Fruit fly (Drosophila melanogaster) whole organism, pupa: ENCODE results near the gene Tti1.

Experiments used
- CG10348 ChIP-seq: fragments of 200-800 bp; sonication (Bioruptor generic); IDR thresholded peaks from 2 replicates; pipeline ENCODE4 v1.3.6; 2022; ENCODE audit warnings: missing biosample characterization, missing genetic modification characterization
- CG12605 ChIP-seq: fragments of 200-800 bp; sonication (Bioruptor generic); IDR thresholded peaks from 2 replicates; pipeline ENCODE4 v1.3.6; 2022; ENCODE audit warnings: missing biosample characterization, missing genetic modification characterization
- CG13204 ChIP-seq: fragments of 200-800 bp; sonication (Bioruptor generic); optimal IDR thresholded peaks from 2 replicates; lab custom pipeline; 2018; ENCODE audit warnings: missing biosample characterization, mild to moderate bottlenecking, missing genetic modification characterization, moderate library complexity
- CG14655 ChIP-seq: fragments of 200-800 bp; sonication (Bioruptor generic); optimal IDR thresholded peaks from 3 replicates; lab custom pipeline; 2017; ENCODE audit warnings: mild to moderate bottlenecking, missing biosample characterization, missing genetic modification reagents, missing genetic modification characterization
- CG15710 ChIP-seq: fragments of 200-800 bp; sonication (Bioruptor generic); optimal IDR thresholded peaks from 2 replicates; lab custom pipeline; 2018; ENCODE audit warnings: missing biosample characterization, mild to moderate bottlenecking, missing genetic modification characterization, moderate library complexity
- CG17806 ChIP-seq: fragments of 200-800 bp; sonication (Bioruptor generic); optimal IDR thresholded peaks from 2 replicates; lab custom pipeline; 2018; ENCODE audit warnings: missing biosample characterization, mild to moderate bottlenecking, missing genetic modification characterization, moderate library complexity
- CG32121 ChIP-seq: fragments of 200-800 bp; sonication (Bioruptor generic); IDR thresholded peaks from 2 replicates; pipeline ENCODE4 v1.3.6; 2022; ENCODE audit warnings: missing biosample characterization, missing genetic modification characterization
- CG34367 ChIP-seq: fragments of 200-800 bp; sonication (Bioruptor generic); optimal IDR thresholded peaks from 2 replicates; lab custom pipeline; 2018; ENCODE audit warnings: missing biosample characterization, mild to moderate bottlenecking, missing genetic modification characterization
- CG4496 ChIP-seq: fragments of 200-800 bp; sonication (Bioruptor generic); IDR thresholded peaks from 3 replicates; pipeline ENCODE4 v1.3.6; 2022; ENCODE audit warnings: missing biosample characterization, missing genetic modification characterization
- CG8159 ChIP-seq: fragments of 200-800 bp; sonication (Bioruptor generic); optimal IDR thresholded peaks from 3 replicates; lab custom pipeline; 2018; ENCODE audit warnings: missing biosample characterization, mild to moderate bottlenecking, missing genetic modification characterization, moderate library complexity
- CG8301 ChIP-seq: fragments of 200-800 bp; sonication (Bioruptor generic); optimal IDR thresholded peaks from 2 replicates; lab custom pipeline; 2018; ENCODE audit warnings: missing biosample characterization, mild to moderate bottlenecking, missing genetic modification characterization
- CG9948 ChIP-seq: fragments of 200-800 bp; sonication (Bioruptor generic); optimal IDR thresholded peaks from 2 replicates; lab custom pipeline; 2018; ENCODE audit warnings: missing biosample characterization, mild to moderate bottlenecking, missing genetic modification characterization, moderate library complexity
- D1 ChIP-seq: fragments of 200-800 bp; sonication (Bioruptor generic); optimal IDR thresholded peaks from 2 replicates; lab custom pipeline; 2018; ENCODE audit warnings: missing biosample characterization, mild to moderate bottlenecking, missing genetic modification characterization, moderate library complexity
- EcR ChIP-seq: fragments of 200-800 bp; sonication (Bioruptor generic); optimal IDR thresholded peaks from 3 replicates; lab custom pipeline; 2019; ENCODE audit warnings: missing biosample characterization, missing genetic modification characterization, mild to moderate bottlenecking, moderate library complexity, missing genetic modification reagents
- Ets98B ChIP-seq: fragments of 200-800 bp; sonication (Bioruptor generic); IDR thresholded peaks from 2 replicates; pipeline ENCODE4 v1.3.6; 2022; ENCODE audit warnings: missing biosample characterization, missing genetic modification characterization
- Pif1A ChIP-seq: fragments of 200-800 bp; sonication (Bioruptor generic); optimal IDR thresholded peaks from 3 replicates; lab custom pipeline; 2016; ENCODE audit warnings: missing biosample characterization, missing genetic modification characterization
- Pif1B ChIP-seq: fragments of 200-800 bp; sonication (Bioruptor generic); optimal IDR thresholded peaks from 3 replicates; lab custom pipeline; 2016; ENCODE audit warnings: missing biosample characterization, missing genetic modification characterization
- Snoo ChIP-seq: fragments of 200-800 bp; sonication (Bioruptor generic); optimal IDR thresholded peaks from 3 replicates; lab custom pipeline; 2017; ENCODE audit warnings: missing biosample characterization, mild to moderate bottlenecking, missing genetic modification characterization, inconsistent platforms
- fd96Ca ChIP-seq: fragments of 200-800 bp; sonication (Bioruptor generic); IDR thresholded peaks from 3 replicates; pipeline ENCODE4 v1.3.6; 2022; ENCODE audit warnings: missing biosample characterization, missing genetic modification characterization
- gl ChIP-seq: fragments of 200-800 bp; sonication (Bioruptor generic); optimal IDR thresholded peaks from 2 replicates; lab custom pipeline; 2018; ENCODE audit warnings: missing biosample characterization, mild to moderate bottlenecking, missing genetic modification characterization
- rn ChIP-seq: fragments of 200-800 bp; sonication (Bioruptor generic); IDR thresholded peaks from 2 replicates; pipeline ENCODE4 v1.3.6; 2022; ENCODE audit warnings: missing biosample characterization, missing genetic modification characterization

Gene Tti1

DNA sequence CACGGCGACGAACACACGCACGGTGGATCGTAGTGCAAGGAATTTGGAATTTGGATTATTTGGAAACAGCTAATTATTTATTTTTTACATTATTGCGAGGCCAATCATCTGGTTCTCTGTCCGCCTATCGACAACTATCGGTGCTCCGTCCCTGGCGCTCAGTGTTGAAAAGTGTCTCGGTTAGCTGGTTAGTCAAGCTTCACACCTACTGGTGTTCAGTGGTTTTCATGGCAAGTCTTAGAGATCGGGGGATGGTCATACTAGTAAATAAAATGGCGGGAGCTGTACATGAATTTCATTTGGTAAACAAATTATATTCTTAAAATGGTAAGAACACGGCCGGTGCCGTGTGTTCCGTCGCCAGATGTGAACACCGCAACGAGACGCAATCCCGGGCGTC, 43.6 kb downstream of the Tti1 start, which contains the start of the genes trbd and dmt:
Gene trbd, minus strand, starts transcription at position 152 of the 400 bp plus-strand sequence.
Gene dmt, plus strand, starts transcription at position 257 of the 400 bp plus-strand sequence.
- TF ChIP-seq CG10348 (GFP tag; lab: Robert Waterston, UW): no peak
- TF ChIP-seq CG17806 (tag; lab: Kevin White, UChicago): no peak
- TF ChIP-seq CG8159: no peak
- no peak for TF ChIP-seq CG15710 (tag; lab: Kevin White, UChicago)
- TF ChIP-seq CG8301: no peak
- TF ChIP-seq CG9948 (tag; lab: Kevin White, UChicago): no peak
- TF ChIP-seq gl (tag; lab: Kevin White, UChicago): no peak
- no peak for TF ChIP-seq CG34367 (tag; lab: Kevin White, UChicago)
- TF ChIP-seq CG14655 (GFP tag; lab: Kevin White, UChicago): no peak
- TF ChIP-seq rn: no peak
- no peak for TF ChIP-seq Pif1A (GFP tag; lab: Kevin White, UChicago)
- no peak for TF ChIP-seq Snoo (tag; lab: Kevin White, UChicago)
- no peak for TF ChIP-seq D1
- TF ChIP-seq CG13204 (GFP tag; lab: Kevin White, UChicago): no peak
- no peak for TF ChIP-seq fd96Ca (GFP tag; lab: Robert Waterston, UW)
- no peak for TF ChIP-seq Pif1B (GFP tag; lab: Kevin White, UChicago)
- TF ChIP-seq EcR (GFP tag; lab: Kevin White, UChicago): no peak
- TF ChIP-seq CG32121 (GFP tag; lab: Robert Waterston, UW): no peak
- no peak for TF ChIP-seq CG4496 (GFP tag; lab: Robert Waterston, UW)

DNA sequence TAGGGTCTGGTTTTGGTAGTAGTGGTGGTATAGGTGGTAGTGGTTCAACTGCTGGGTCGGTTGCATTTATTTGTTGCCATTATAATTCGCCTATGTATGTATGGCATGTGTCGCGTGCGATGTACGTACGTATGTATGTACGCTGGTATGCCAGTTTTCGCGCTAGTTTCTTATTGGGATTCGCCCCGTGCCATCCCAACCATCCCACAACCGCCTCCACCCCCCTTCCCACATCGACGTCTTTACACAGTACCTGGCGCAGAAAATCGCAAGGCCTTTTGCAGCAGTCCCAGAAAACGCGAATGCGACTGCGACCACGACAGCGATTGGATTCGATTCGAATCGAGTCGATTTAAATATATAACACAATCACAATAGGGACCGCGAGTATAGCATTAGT, 44.3 kb downstream of the Tti1 start:
- TF ChIP-seq Pif1B (GFP tag; lab: Kevin White, UChicago) (no peak), CG10348 (GFP tag; lab: Robert Waterston, UW) (no peak), fd96Ca (GFP tag; lab: Robert Waterston, UW) (no peak), EcR (GFP tag; lab: Kevin White, UChicago) (no peak), CG8301 (no peak), CG14655 (GFP tag; lab: Kevin White, UChicago) (no peak), CG12605 (GFP tag; lab: Robert Waterston, UW) (no peak), CG8159 (no peak), gl (tag; lab: Kevin White, UChicago) (no peak), Ets98B (GFP tag; lab: Robert Waterston, UW) (no peak), CG15710 (tag; lab: Kevin White, UChicago) (no peak), D1 (no peak), CG34367 (tag; lab: Kevin White, UChicago) (no peak), CG13204 (GFP tag; lab: Kevin White, UChicago) (no peak), rn (no peak), Snoo (tag; lab: Kevin White, UChicago) (no peak), CG32121 (GFP tag; lab: Robert Waterston, UW) (no peak), CG4496 (GFP tag; lab: Robert Waterston, UW) (no peak), Pif1A (GFP tag; lab: Kevin White, UChicago) (no peak), CG9948 (tag; lab: Kevin White, UChicago) (no peak)
- TF ChIP-seq, all 21 proteins: peak for 0

DNA sequence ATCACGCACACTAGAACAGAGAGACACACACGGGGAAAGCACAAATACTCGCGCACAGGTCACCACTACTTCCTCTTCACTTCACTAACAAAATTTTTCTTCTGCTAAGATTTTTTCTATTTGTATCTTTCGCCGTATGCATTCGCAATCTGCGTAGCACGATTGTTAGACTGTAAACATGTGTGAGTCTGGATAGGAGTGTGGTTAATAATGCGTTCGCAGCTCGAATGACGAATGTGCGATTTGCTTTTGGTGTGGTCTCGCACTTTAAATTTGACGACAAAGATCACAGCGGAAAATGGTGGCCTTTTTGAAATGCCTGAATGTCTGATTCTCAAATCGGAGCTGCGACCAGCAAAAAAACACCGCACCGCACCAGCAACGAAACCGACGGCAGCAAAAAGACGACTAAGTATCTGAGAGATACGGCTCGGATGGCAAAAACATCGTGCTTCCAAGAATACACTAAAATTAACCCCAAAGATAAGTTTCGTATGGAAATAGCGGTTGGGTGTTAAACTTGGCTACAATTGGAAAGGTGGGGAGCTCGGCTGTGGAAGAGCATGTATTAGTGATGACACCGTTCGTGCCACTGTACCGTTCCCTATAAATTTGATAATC, 49.4 kb downstream of the Tti1 start, which contains the start of gene Unc-115a:
Gene Unc-115a, minus strand, starts transcription at position 410 of the 621 bp plus-strand sequence.
- peak; percentile 43 for TF ChIP-seq gl (tag; lab: Kevin White, UChicago)
- peak; percentile 21 for TF ChIP-seq CG15710 (tag; lab: Kevin White, UChicago)
- peak; percentile 6 for TF ChIP-seq CG17806 (tag; lab: Kevin White, UChicago)
- TF ChIP-seq Pif1A (GFP tag; lab: Kevin White, UChicago): no peak
- peak; percentile 35 for TF ChIP-seq CG34367 (tag; lab: Kevin White, UChicago)
- no peak for TF ChIP-seq CG4496 (GFP tag; lab: Robert Waterston, UW)
- peak; percentile 36 for TF ChIP-seq Snoo (tag; lab: Kevin White, UChicago)
- TF ChIP-seq, all 21 proteins: peak for 5

DNA sequence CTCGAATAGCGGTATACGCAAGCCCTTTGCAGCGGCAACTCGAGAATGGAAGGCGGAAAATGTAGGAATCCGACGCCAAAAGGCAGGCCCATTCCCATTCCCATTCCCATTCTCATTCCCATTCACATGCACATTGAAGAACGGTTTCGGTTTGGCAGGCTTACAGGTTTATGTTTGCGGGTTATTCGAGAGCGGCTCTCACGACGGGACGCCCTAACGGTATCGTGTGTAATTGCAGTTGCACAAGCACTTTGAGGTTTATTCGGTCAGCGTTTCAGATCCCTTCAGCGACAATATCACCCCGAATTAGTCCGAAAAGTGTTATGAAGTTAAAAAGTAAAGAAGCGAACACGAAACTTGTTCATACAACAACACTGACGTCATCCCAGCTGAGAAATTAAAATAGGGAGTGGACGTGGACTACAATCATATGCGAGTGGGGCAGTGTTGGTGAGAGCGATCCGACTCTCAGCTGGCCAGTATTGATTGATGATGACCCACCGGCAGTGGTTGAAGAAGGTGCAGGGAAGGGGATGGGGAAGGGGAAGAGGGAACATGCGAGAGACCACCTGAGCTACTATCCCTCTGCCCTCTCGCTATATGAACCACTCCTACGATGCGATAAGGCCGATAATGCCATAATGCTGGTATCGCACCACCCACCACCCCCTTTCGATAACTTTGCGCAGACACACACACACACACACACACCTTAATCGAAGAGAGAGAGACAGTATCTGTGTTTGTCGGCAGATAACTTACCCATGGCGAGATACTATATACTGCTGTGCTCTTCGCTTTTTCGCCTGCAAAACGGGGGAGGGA, 50.1 kb downstream of the Tti1 start:
- peak; percentile 27 for TF ChIP-seq EcR (GFP tag; lab: Kevin White, UChicago)
- no peak for TF ChIP-seq CG14655 (GFP tag; lab: Kevin White, UChicago)

DNA sequence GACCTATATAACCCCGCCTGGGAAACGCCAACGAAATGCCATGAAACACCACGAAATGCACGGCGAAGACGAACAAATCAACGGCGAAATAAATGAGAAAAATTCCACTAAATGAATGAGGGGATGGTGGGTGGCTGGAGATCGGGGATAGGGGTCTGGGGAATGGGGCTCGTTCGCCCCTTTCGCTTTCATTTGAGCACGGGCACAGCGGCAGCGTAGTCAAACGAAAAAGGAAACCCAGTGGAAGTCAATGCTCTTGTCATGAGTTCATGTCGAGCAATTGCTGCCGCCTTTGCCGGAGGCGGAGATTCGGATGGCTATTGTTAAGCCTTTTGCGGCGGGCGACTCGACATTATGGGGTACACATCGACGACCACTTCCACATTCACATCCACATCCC, 51.2 kb downstream of the Tti1 start:
- TF ChIP-seq EcR (GFP tag; lab: Kevin White, UChicago): peak; percentile 68
- TF ChIP-seq gl (tag; lab: Kevin White, UChicago): no peak

DNA sequence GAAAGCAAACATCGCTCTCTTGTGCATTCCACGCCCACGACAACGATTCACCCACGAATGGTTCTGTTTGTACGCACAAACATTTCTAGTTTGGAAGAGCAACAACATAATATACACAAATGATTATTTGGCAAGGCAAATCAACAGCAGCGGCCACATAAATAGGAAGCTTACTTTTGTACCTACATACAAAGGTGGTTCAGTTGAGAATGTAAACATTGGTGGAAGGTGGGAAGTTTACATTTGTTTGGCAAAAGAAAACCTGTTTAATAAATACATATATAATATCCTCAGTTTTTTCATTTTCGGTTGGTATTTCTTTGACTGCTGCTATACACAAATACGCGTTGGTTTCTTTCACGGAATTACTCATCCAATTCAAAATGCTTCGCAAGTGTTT, 51.9 kb downstream of the Tti1 start:
- TF ChIP-seq CG4496 (GFP tag; lab: Robert Waterston, UW) (no peak), CG12605 (GFP tag; lab: Robert Waterston, UW) (no peak), CG34367 (tag; lab: Kevin White, UChicago) (peak; percentile 7), CG13204 (GFP tag; lab: Kevin White, UChicago) (no peak), fd96Ca (GFP tag; lab: Robert Waterston, UW) (no peak), Snoo (tag; lab: Kevin White, UChicago) (peak; percentile 27), rn (no peak), CG8159 (peak; percentile 33), D1 (no peak), Pif1B (GFP tag; lab: Kevin White, UChicago) (peak; percentile 37), CG8301 (peak; percentile 71), CG9948 (tag; lab: Kevin White, UChicago) (peak; percentile 30), CG32121 (GFP tag; lab: Robert Waterston, UW) (no peak), CG17806 (tag; lab: Kevin White, UChicago) (peak; percentile 38), CG14655 (GFP tag; lab: Kevin White, UChicago) (peak; percentile 67), Pif1A (GFP tag; lab: Kevin White, UChicago) (no peak), gl (tag; lab: Kevin White, UChicago) (no peak), EcR (GFP tag; lab: Kevin White, UChicago) (no peak), CG15710 (tag; lab: Kevin White, UChicago) (peak; percentile 12), Ets98B (GFP tag; lab: Robert Waterston, UW) (no peak), CG10348 (GFP tag; lab: Robert Waterston, UW) (no peak)
